Fruit fly (Drosophila melanogaster) whole organism, embryonic: ENCODE measurements around the gene RpL6.

ENCODE experiments used
- Atf3 ChIP-seq: fragments of 200-800 bp; sonication (Bioruptor generic); optimal IDR thresholded peaks from 3 replicates; lab custom pipeline; 2016; ENCODE audit warnings: missing biosample characterization, missing genetic modification characterization
- CG1024 ChIP-seq: fragments of 200-800 bp; sonication (Bioruptor generic); IDR thresholded peaks from 2 replicates; pipeline ENCODE4 v1.3.6; 2022; ENCODE audit warnings: missing biosample characterization, missing genetic modification characterization
- CG10979 ChIP-seq: fragments of 200-800 bp; sonication (Bioruptor generic); optimal IDR thresholded peaks from 2 replicates; lab custom pipeline; 2018; ENCODE audit warnings: missing biosample characterization, mild to moderate bottlenecking, missing genetic modification characterization, moderate library complexity
- CG14667 ChIP-seq: fragments of 200-800 bp; sonication (Bioruptor generic); IDR thresholded peaks from 2 replicates; pipeline ENCODE4 v1.3.6; 2022; ENCODE audit warnings: missing biosample characterization, missing genetic modification characterization
- CG1603 ChIP-seq: fragments of 200-800 bp; sonication (Bioruptor generic); optimal IDR thresholded peaks from 2 replicates; lab custom pipeline; 2019; ENCODE audit warnings: missing biosample characterization, mild to moderate bottlenecking, missing genetic modification characterization, moderate library complexity
- CG16815 ChIP-seq: fragments of 200-800 bp; sonication (Bioruptor generic); optimal IDR thresholded peaks from 3 replicates; lab custom pipeline; 2017; ENCODE audit warnings: missing biosample characterization, mild to moderate bottlenecking, missing genetic modification characterization
- CG16863 ChIP-seq: fragments of 200-800 bp; sonication (Bioruptor generic); optimal IDR thresholded peaks from 3 replicates; lab custom pipeline; 2016; ENCODE audit warnings: missing biosample characterization, missing genetic modification characterization
- CG17359 ChIP-seq: fragments of 200-800 bp; sonication (Bioruptor generic); optimal IDR thresholded peaks from 3 replicates; lab custom pipeline; 2018; ENCODE audit warnings: missing biosample characterization, mild to moderate bottlenecking, missing genetic modification characterization, moderate library complexity
- CG17912 ChIP-seq: fragments of 200-800 bp; sonication (Bioruptor generic); optimal IDR thresholded peaks from 2 replicates; lab custom pipeline; 2018; ENCODE audit warnings: missing biosample characterization, mild to moderate bottlenecking, missing genetic modification characterization
- CG18619 ChIP-seq: fragments of 200-800 bp; sonication (Bioruptor generic); optimal IDR thresholded peaks from 3 replicates; lab custom pipeline; 2017; ENCODE audit warnings: missing biosample characterization, mild to moderate bottlenecking, missing genetic modification characterization
- CG2712 ChIP-seq: fragments of 200-800 bp; optimal IDR thresholded peaks from 3 replicates; lab custom pipeline; 2019; ENCODE audit warnings: missing biosample characterization, mild to moderate bottlenecking, missing genetic modification characterization, moderate library complexity
- CG3065 ChIP-seq: fragments of 200-800 bp; sonication (Bioruptor generic); optimal IDR thresholded peaks from 2 replicates; lab custom pipeline; 2016; ENCODE audit warnings: missing biosample characterization, missing genetic modification characterization
- CG6272 ChIP-seq: fragments of 200-800 bp; sonication (Bioruptor generic); IDR thresholded peaks from 2 replicates; pipeline ENCODE4 v1.3.6; 2022; ENCODE audit warnings: missing biosample characterization, missing genetic modification characterization
- CG6791 ChIP-seq: fragments of 200-800 bp; sonication (Bioruptor generic); IDR thresholded peaks from 3 replicates; pipeline ENCODE4 v1.3.6; 2022; ENCODE audit warnings: missing biosample characterization, missing genetic modification characterization; ENCODE audit not compliant: partially characterized antibody
- CG6854 ChIP-seq: fragments of 200-800 bp; sonication (Bioruptor generic); optimal IDR thresholded peaks from 3 replicates; lab custom pipeline; 2017; ENCODE audit warnings: missing biosample characterization, mild to moderate bottlenecking, missing genetic modification characterization
- CG8089 ChIP-seq: fragments of 200-800 bp; sonication (Bioruptor generic); optimal IDR thresholded peaks from 3 replicates; lab custom pipeline; 2016; ENCODE audit warnings: missing biosample characterization, missing genetic modification characterization
- CG9437 ChIP-seq: fragments of 200-800 bp; sonication (Bioruptor generic); optimal IDR thresholded peaks from 2 replicates; lab custom pipeline; 2018; ENCODE audit warnings: missing biosample characterization, mild to moderate bottlenecking, missing genetic modification characterization
- CG9797 ChIP-seq: fragments of 200-800 bp; sonication (Bioruptor generic); optimal IDR thresholded peaks from 3 replicates; lab custom pipeline; 2018; ENCODE audit warnings: missing biosample characterization, mild to moderate bottlenecking, missing genetic modification characterization
- D19A ChIP-seq: fragments of 200-800 bp; optimal IDR thresholded peaks from 3 replicates; lab custom pipeline; 2019; ENCODE audit warnings: missing biosample characterization, mild to moderate bottlenecking, missing genetic modification characterization, moderate library complexity
- Dfd ChIP-seq, 2 experiments: fragments of >200 bp; optimal IDR thresholded peaks; 2 replicates each; lab custom pipeline; 2017; ENCODE audit warnings: missing biosample characterization in 2 of 2, missing genetic modification characterization in 2 of 2
- E2f2 ChIP-seq: fragments of 200-800 bp; sonication (Bioruptor generic); IDR thresholded peaks from 2 replicates; pipeline ENCODE4 v1.3.6; 2022; ENCODE audit warnings: missing biosample characterization, missing genetic modification characterization
- GATAe ChIP-seq: fragments of 200-800 bp; sonication (Bioruptor generic); conservative IDR thresholded peaks from 2 replicates; pipeline ENCODE4 v1.3.6; 2022; ENCODE audit warnings: missing biosample characterization, missing genetic modification characterization
- H2.0 ChIP-seq: fragments of 200-800 bp; sonication (Bioruptor generic); IDR thresholded peaks from 2 replicates; pipeline ENCODE4 v1.3.6; 2022; ENCODE audit warnings: missing biosample characterization, missing genetic modification characterization
- MTF-1 ChIP-seq: fragments of 200-800 bp; sonication (Bioruptor generic); optimal IDR thresholded peaks from 2 replicates; lab custom pipeline; 2018; ENCODE audit warnings: missing biosample characterization, mild to moderate bottlenecking, missing genetic modification characterization, borderline replicate concordance
- Mes4 ChIP-seq: fragments of 200-800 bp; sonication (Bioruptor generic); optimal IDR thresholded peaks from 2 replicates; lab custom pipeline; 2016; ENCODE audit warnings: missing biosample characterization, missing genetic modification characterization
- Pdp1 ChIP-seq, 2 experiments: fragments of 200-800 bp; sonication (Bioruptor generic); optimal IDR thresholded peaks; 3 replicates each; lab custom pipeline; 2016; ENCODE audit warnings: missing biosample characterization in 2 of 2, missing genetic modification characterization in 2 of 2, mild to moderate bottlenecking in 1 of 2, moderate library complexity in 1 of 2
- Scr ChIP-seq: fragments of 200-800 bp; sonication (Bioruptor generic); IDR thresholded peaks from 2 replicates; pipeline ENCODE4 v1.3.6; 2022; ENCODE audit warnings: missing biosample characterization, missing genetic modification characterization; ENCODE audit not compliant: partially characterized antibody
- Sry-δ ChIP-seq: fragments of 200-800 bp; sonication (Bioruptor generic); optimal IDR thresholded peaks from 2 replicates; lab custom pipeline; 2016; ENCODE audit warnings: missing biosample characterization, missing genetic modification characterization
- Vsx1 ChIP-seq: fragments of 200-800 bp; sonication (Bioruptor generic); optimal IDR thresholded peaks from 2 replicates; lab custom pipeline; 2017; ENCODE audit warnings: missing biosample characterization, mild to moderate bottlenecking, missing genetic modification characterization, missing genetic modification reagents
- ab ChIP-seq: fragments of 200-800 bp; sonication (Bioruptor generic); optimal IDR thresholded peaks from 2 replicates; lab custom pipeline; 2016; ENCODE audit warnings: missing biosample characterization, missing genetic modification characterization
- ac ChIP-seq: fragments of 200-800 bp; sonication (Bioruptor generic); optimal IDR thresholded peaks from 3 replicates; lab custom pipeline; 2017; ENCODE audit warnings: missing biosample characterization, mild to moderate bottlenecking, missing genetic modification characterization
- ase ChIP-seq: fragments of 200-800 bp; sonication (Bioruptor generic); IDR thresholded peaks from 3 replicates; pipeline ENCODE4 v1.3.6; 2022; ENCODE audit warnings: missing biosample characterization, missing genetic modification characterization
- bab2 ChIP-seq: fragments of 200-800 bp; sonication (Bioruptor generic); optimal IDR thresholded peaks from 2 replicates; lab custom pipeline; 2016; ENCODE audit warnings: missing biosample characterization, missing genetic modification characterization
- chinmo ChIP-seq: fragments of 200-800 bp; sonication (Bioruptor generic); IDR thresholded peaks from 4 replicates; pipeline ENCODE4 v1.3.6; 2022; ENCODE audit warnings: missing biosample characterization, missing genetic modification characterization; ENCODE audit not compliant: partially characterized antibody
- dm ChIP-seq: fragments of 200-800 bp; sonication (Bioruptor generic); optimal IDR thresholded peaks from 3 replicates; lab custom pipeline; 2016; ENCODE audit warnings: missing biosample characterization, missing genetic modification characterization
- dmrt99B ChIP-seq: fragments of 200-800 bp; sonication (Bioruptor generic); optimal IDR thresholded peaks from 2 replicates; lab custom pipeline; 2018; ENCODE audit warnings: missing biosample characterization, mild to moderate bottlenecking, missing genetic modification characterization, moderate library complexity
- ewg ChIP-seq: fragments of 200-800 bp; sonication (Bioruptor generic); optimal IDR thresholded peaks from 3 replicates; lab custom pipeline; 2017; ENCODE audit warnings: mild to moderate bottlenecking, missing biosample characterization, missing genetic modification reagents, missing genetic modification characterization
- grau ChIP-seq: fragments of 200-800 bp; optimal IDR thresholded peaks from 3 replicates; lab custom pipeline; 2019; ENCODE audit warnings: missing biosample characterization, mild to moderate bottlenecking, missing genetic modification characterization, moderate library complexity
- inv ChIP-seq: fragments of 200-800 bp; sonication (Bioruptor generic); IDR thresholded peaks from 2 replicates; pipeline ENCODE4 v1.3.6; 2022; ENCODE audit warnings: missing biosample characterization, missing genetic modification characterization; ENCODE audit not compliant: partially characterized antibody
- kay ChIP-seq: fragments of 200-800 bp; sonication (Bioruptor generic); optimal IDR thresholded peaks from 2 replicates; lab custom pipeline; 2016; ENCODE audit warnings: missing biosample characterization, missing genetic modification characterization
- ken ChIP-seq: fragments of 200-800 bp; sonication (Bioruptor generic); IDR thresholded peaks from 3 replicates; pipeline ENCODE4 v1.3.6; 2022; ENCODE audit warnings: missing biosample characterization, missing genetic modification characterization
- mam ChIP-seq: fragments of 200-800 bp; sonication (Bioruptor generic); optimal IDR thresholded peaks from 3 replicates; lab custom pipeline; 2016; ENCODE audit warnings: missing biosample characterization, missing genetic modification characterization
- odd ChIP-seq: fragments of 200-800 bp; sonication (Bioruptor generic); optimal IDR thresholded peaks from 2 replicates; lab custom pipeline; 2017; ENCODE audit warnings: missing biosample characterization, mild to moderate bottlenecking, missing genetic modification characterization
- run ChIP-seq: fragments of 200-800 bp; sonication (Bioruptor generic); optimal IDR thresholded peaks from 3 replicates; lab custom pipeline; 2018; ENCODE audit warnings: missing biosample characterization, mild to moderate bottlenecking, missing genetic modification characterization
- sc ChIP-seq, 3 experiments: fragments of >200 bp in 2 of 3; fragments of 200-800 bp in 1 of 3; sonication (Bioruptor generic) in 1 of 3; optimal IDR thresholded peaks; 2 replicates in 2 of 3; 3 replicates in 1 of 3; lab custom pipeline; 2017; ENCODE audit warnings: mild to moderate bottlenecking in 1 of 3, missing biosample characterization in 1 of 3, missing genetic modification characterization in 1 of 3, missing genetic modification reagents in 1 of 3
- sd ChIP-seq: fragments of 200-800 bp; sonication (Bioruptor generic); optimal IDR thresholded peaks from 3 replicates; lab custom pipeline; 2018; ENCODE audit warnings: missing biosample characterization, mild to moderate bottlenecking, missing genetic modification characterization, moderate library complexity
- sim ChIP-seq: fragments of 200-800 bp; sonication (Bioruptor generic); IDR thresholded peaks from 2 replicates; pipeline ENCODE4 v1.3.6; 2022; ENCODE audit warnings: missing biosample characterization, missing genetic modification characterization
- so ChIP-seq: fragments of 200-800 bp; sonication (Bioruptor generic); IDR thresholded peaks from 3 replicates; pipeline ENCODE4 v1.3.6; 2022; ENCODE audit warnings: missing biosample characterization, missing genetic modification characterization
- tll ChIP-seq, 2 experiments: fragments of 200-800 bp in 1 of 2; fragments of >200 bp in 1 of 2; sonication (Bioruptor generic) in 1 of 2; optimal IDR thresholded peaks; 2 replicates each; lab custom pipeline; 2017 to 2019; ENCODE audit warnings: missing biosample characterization in 2 of 2, missing genetic modification characterization in 2 of 2, mild to moderate bottlenecking in 1 of 2, moderate library complexity in 1 of 2

RpL6 gene

dm6 chr3R:31616001-31616400, 20.0 kb upstream of the RpL6 start, which contains the start of the genes Mnat9 and CG1792 (continued):
- TF ChIP-seq Scr (GFP tag; lab: Robert Waterston, UW), result no peak
- peak; percentile 99 for TF ChIP-seq CG16863 (GFP tag; lab: Kevin White, UChicago)
- peak; percentile 91 for TF ChIP-seq run (tag; lab: Kevin White, UChicago)
- TF ChIP-seq CG3065 (GFP tag; lab: Kevin White, UChicago), result peak; percentile 97
- peak; percentile 45 for TF ChIP-seq CG9797 (GFP tag; lab: Kevin White, UChicago)
- TF ChIP-seq Mes4 (GFP tag; lab: Kevin White, UChicago), result peak; percentile 98
- TF ChIP-seq inv, result no peak
- peak; percentile 97 for TF ChIP-seq CG18619 (GFP tag; lab: Kevin White, UChicago)
- TF ChIP-seq H2.0 (GFP tag; lab: Robert Waterston, UW), result peak; percentile 99
- TF ChIP-seq D19A (tag; lab: Kevin White, UChicago), result peak; percentile 92
- TF ChIP-seq sc (optimal IDR thresholded peaks at IDR 0.05; lab: Kevin White, UChicago), result no peak
- TF ChIP-seq sc (GFP tag; optimal IDR thresholded peaks at IDR 0.05; lab: Kevin White, UChicago), result peak; percentile 95
- TF ChIP-seq grau (tag; lab: Kevin White, UChicago), result peak; percentile 96
- peak; percentile 98 for TF ChIP-seq Atf3 (GFP tag; lab: Kevin White, UChicago)
- TF ChIP-seq CG6791, result no peak
- peak; percentile 98 for TF ChIP-seq Pdp1 (GFP tag; optimal IDR thresholded peaks at IDR 0.05; lab: Kevin White, UChicago)
- peak; percentile 92 for TF ChIP-seq ab
- TF ChIP-seq ewg (GFP tag; lab: Kevin White, UChicago), result peak; percentile 97
- TF ChIP-seq E2f2 (GFP tag; lab: Robert Waterston, UW), result peak; percentile 86
- TF ChIP-seq CG17359 (tag; lab: Kevin White, UChicago), result peak; percentile 99
- TF ChIP-seq Sry-δ (GFP tag; lab: Kevin White, UChicago), result peak; percentile 78
- TF ChIP-seq ken (GFP tag; lab: Robert Waterston, UW), result peak; percentile 99
- peak; percentile 99 for TF ChIP-seq bab2 (GFP tag; lab: Kevin White, UChicago)
- peak; percentile 98 for TF ChIP-seq CG1024 (GFP tag; lab: Robert Waterston, UW)
- peak; percentile 99 for TF ChIP-seq CG14667 (GFP tag; lab: Robert Waterston, UW)
- TF ChIP-seq ac, result peak; percentile 78
- peak; percentile 97 for TF ChIP-seq kay (GFP tag; lab: Kevin White, UChicago)
- peak; percentile 97 for TF ChIP-seq dm (GFP tag; lab: Kevin White, UChicago)
- peak; percentile 94 for TF ChIP-seq odd (GFP tag; lab: Kevin White, UChicago)
- TF ChIP-seq CG16815, result peak; percentile 98
- TF ChIP-seq CG2712 (tag; lab: Kevin White, UChicago), result peak; percentile 99
- TF ChIP-seq CG17912 (GFP tag; lab: Kevin White, UChicago), result peak; percentile 95
- peak; percentile 97 for TF ChIP-seq MTF-1
- peak; percentile 97 for TF ChIP-seq CG8089
- peak in 1 of 2 experiments; percentile 58 for TF ChIP-seq tll (GFP tag; optimal IDR thresholded peaks at IDR 0.05; lab: Kevin White, UChicago)
- no peak for TF ChIP-seq chinmo
- no peak for TF ChIP-seq Dfd (GFP tag; optimal IDR thresholded peaks at IDR 0.05; lab: Kevin White, UChicago)
- TF ChIP-seq CG1603 (tag; lab: Kevin White, UChicago), result peak; percentile 99
- TF ChIP-seq sim (GFP tag; lab: Robert Waterston, UW), result peak; percentile 97
- peak; percentile 92 for TF ChIP-seq CG9437 (GFP tag; lab: Kevin White, UChicago)
- peak; percentile 98 for TF ChIP-seq dmrt99B (tag; lab: Kevin White, UChicago)
- TF ChIP-seq sd (tag; lab: Kevin White, UChicago), result peak; percentile 92
- TF ChIP-seq GATAe (GFP tag; lab: Robert Waterston, UW), result peak; percentile 99
- TF ChIP-seq CG6272, result peak; percentile 99
- peak; percentile 88 for TF ChIP-seq Vsx1
- peak; percentile 98 for TF ChIP-seq so (GFP tag; lab: Robert Waterston, UW)
- TF ChIP-seq CG10979, result peak; percentile 97
- TF ChIP-seq mam, result peak; percentile 99
- TF ChIP-seq ase (GFP tag; lab: Robert Waterston, UW), result peak; percentile 99
- TF ChIP-seq CG6854 (GFP tag; lab: Kevin White, UChicago), result peak; percentile 94
